Worm (Caenorhabditis elegans): ENCODE data around the gene tomm-40.

Gene tomm-40

DNA sequence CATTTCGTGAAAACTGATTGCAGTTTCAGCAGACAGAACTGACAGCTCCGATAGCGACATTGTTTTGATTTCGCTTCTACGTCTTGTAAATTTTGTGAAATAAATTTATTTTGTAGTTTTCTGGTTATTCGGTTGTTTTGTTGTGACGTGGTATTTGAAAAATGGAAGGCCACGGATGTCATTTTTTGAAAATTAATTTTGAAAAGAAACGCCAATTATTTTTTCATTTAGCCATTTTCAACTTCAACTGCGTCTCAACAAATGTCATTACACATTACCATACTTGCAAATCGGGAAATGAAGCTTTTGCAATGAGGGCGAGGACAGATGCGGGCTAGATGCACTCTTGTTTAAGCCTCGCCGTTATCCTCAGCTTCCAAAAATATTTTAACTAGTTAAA, 14.6 kb upstream of the tomm-40 start, which contains the start of gene C18E9.8:
Gene C18E9.8 (minus strand): TSS at position 101 of the 400 bp plus-strand sequence.
- TF ChIP-seq blmp-1 (tag; optimal IDR thresholded peaks at IDR 0.05) (no peak), ama-1 (optimal IDR thresholded peaks at IDR 0.05) (peak; percentile 32), lin-35 (GFP tag; optimal IDR thresholded peaks at IDR 0.05) (peak in 1 of 2 experiments; percentile 9)

DNA sequence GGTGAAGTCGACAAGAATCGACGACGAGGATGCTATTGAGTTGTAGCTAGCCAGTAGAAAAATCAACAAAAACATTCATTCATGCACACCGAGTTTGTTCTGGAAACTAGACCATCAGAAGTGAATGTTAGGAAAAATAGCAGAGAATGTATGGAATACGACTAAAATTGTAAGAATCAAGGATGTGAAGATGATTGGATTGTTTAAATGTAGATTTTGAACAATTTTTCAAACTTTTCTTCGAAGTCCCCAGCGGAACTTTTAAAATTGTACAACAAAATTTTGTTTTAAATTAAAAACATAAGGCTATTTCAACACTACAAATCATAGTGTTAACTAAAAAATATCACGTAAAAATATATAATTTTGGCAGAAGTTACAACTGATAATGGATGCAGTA, 9.3 kb upstream of the tomm-40 start, which contains the start of gene C18E9.7:
Gene C18E9.7 (minus strand): TSS at position 101 of the 400 bp plus-strand sequence.
- TF ChIP-seq zip-4 (GFP tag; optimal IDR thresholded peaks at IDR 0.05) = no peak
- TF ChIP-seq mdl-1 (tag; optimal IDR thresholded peaks at IDR 0.05) = no peak
- no peak for TF ChIP-seq aha-1 (tag; optimal IDR thresholded peaks at IDR 0.05)
- no peak for TF ChIP-seq nhr-12 (tag; optimal IDR thresholded peaks at IDR 0.05)
- TF ChIP-seq sup-37 (GFP tag; optimal IDR thresholded peaks at IDR 0.05) = no peak
- TF ChIP-seq efl-1 (optimal IDR thresholded peaks at IDR 0.05) = no peak
- TF ChIP-seq efl-1 (GFP tag; optimal IDR thresholded peaks at IDR 0.05 in 1 of 2) = no peak
- no peak for TF ChIP-seq elt-3 (tag; optimal IDR thresholded peaks at IDR 0.05)
- TF ChIP-seq nhr-76 (tag; optimal IDR thresholded peaks at IDR 0.05) = no peak
- no peak for TF ChIP-seq nhr-47 (tag; optimal IDR thresholded peaks at IDR 0.05)

DNA sequence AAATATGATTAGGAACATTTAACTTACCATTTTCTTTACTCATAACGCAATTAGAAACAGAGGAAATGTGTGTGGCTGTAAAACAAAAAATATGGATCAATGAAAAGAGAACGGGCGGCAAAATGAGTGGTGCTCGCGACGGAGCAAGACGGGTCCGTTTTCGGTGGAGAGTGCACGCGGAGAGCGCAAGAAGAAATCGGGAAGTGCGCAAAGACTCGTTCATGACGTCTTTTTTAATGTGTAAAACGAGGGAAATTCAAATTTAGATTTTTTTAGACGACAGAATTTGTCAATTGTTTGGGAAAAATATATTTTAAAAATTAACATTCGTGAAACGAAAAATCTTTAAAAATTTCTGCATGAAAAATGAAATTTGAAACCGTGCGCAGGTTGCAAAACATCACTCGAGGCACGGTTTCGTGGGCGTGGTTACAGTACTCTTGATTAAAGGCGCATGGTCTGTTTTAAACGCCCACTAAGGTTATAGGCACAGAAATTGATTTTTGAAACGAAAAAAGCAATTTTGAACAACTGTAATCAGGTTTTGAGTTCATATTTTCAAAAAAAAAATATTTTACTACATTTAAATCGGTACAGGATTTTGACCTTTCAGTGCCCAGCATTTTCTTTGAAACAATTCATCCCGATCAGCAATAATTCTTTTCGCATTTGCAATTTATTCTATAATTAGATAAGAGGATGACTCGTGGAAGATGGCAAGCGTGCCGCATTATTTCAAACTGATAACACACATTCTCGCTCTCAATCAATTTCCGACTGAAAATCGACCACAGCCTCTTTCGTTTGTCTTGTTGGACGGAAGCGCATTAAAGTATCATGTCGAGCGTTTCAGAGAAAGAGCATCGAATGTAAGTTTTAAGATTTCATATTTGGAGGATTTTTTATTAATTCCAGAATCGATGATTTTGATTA, 3.8 kb downstream of the tomm-40 start, which contains the start of the genes szy-20 and C18E9.5:
Gene szy-20 (minus strand): TSS at position 83 of the 933 bp plus-strand sequence.
Gene C18E9.5 (plus strand): TSS at position 730 of the 933 bp plus-strand sequence.
- peak; percentile 93 for TF ChIP-seq nhr-71 (tag; optimal IDR thresholded peaks at IDR 0.05)
- TF ChIP-seq fkh-10 (GFP tag; optimal IDR thresholded peaks at IDR 0.05) = peak; percentile 46
- peak; percentile 60 for TF ChIP-seq fkh-4 (tag; optimal IDR thresholded peaks at IDR 0.05; ENCODE audit: borderline replicate concordance)
- peak; percentile 71 for TF ChIP-seq egl-13 (tag; optimal IDR thresholded peaks at IDR 0.05)
- peak; percentile 22 for TF ChIP-seq sox-4 (tag; optimal IDR thresholded peaks at IDR 0.05)
- peak; percentile 90 for TF ChIP-seq mep-1 (tag; optimal IDR thresholded peaks at IDR 0.05)
- no peak for TF ChIP-seq C34B4.2 (tag; optimal IDR thresholded peaks at IDR 0.05)
- TF ChIP-seq efl-1 (optimal IDR thresholded peaks at IDR 0.05) = peak; percentile 98 to 99
- peak; percentile 97 to 100 for TF ChIP-seq efl-1 (GFP tag; optimal IDR thresholded peaks at IDR 0.05 in 1 of 2)
- TF ChIP-seq snpc-4 (tag; optimal IDR thresholded peaks at IDR 0.05) = peak; percentile 78
- TF ChIP-seq vab-15 (tag; optimal IDR thresholded peaks at IDR 0.05) = no peak
- TF ChIP-seq aly-2 (tag; optimal IDR thresholded peaks at IDR 0.05) = peak; percentile 72
- peak; percentile 77 for TF ChIP-seq ceh-88 (GFP tag; IDR thresholded peaks at IDR 0.05)
- TF ChIP-seq lin-15B (tag; optimal IDR thresholded peaks at IDR 0.05) = peak; percentile 72
- no peak for TF ChIP-seq sptf-1 (tag; optimal IDR thresholded peaks at IDR 0.05)
- TF ChIP-seq lin-39 (tag; optimal IDR thresholded peaks at IDR 0.05) = peak; percentile 90
- TF ChIP-seq lin-35 (GFP tag; optimal IDR thresholded peaks at IDR 0.05) = peak; percentile 98
- TF ChIP-seq sup-37 (GFP tag; optimal IDR thresholded peaks at IDR 0.05) = peak; percentile 62
- peak; percentile 75 for TF ChIP-seq C04F5.9 (tag; optimal IDR thresholded peaks at IDR 0.05)
- peak in 1 of 2 experiments; percentile 65 for TF ChIP-seq mdl-1 (tag; optimal IDR thresholded peaks at IDR 0.05)
- TF ChIP-seq unc-98 (GFP tag; IDR thresholded peaks at IDR 0.05) = no peak
- no peak for TF ChIP-seq tlp-1 (tag; optimal IDR thresholded peaks at IDR 0.05)
- peak; percentile 54 for TF ChIP-seq zip-4 (GFP tag; optimal IDR thresholded peaks at IDR 0.05)
- TF ChIP-seq swsn-7 (tag; optimal IDR thresholded peaks at IDR 0.05) = peak; percentile 90
- peak; percentile 82 for TF ChIP-seq lin-13 (GFP tag; optimal IDR thresholded peaks at IDR 0.05)
- TF ChIP-seq ceh-90 (tag; optimal IDR thresholded peaks at IDR 0.05) = peak; percentile 38
- no peak for TF ChIP-seq mef-2 (tag; optimal IDR thresholded peaks at IDR 0.05)
- peak; percentile 92 for TF ChIP-seq dsc-1 (tag; optimal IDR thresholded peaks at IDR 0.05)
- no peak for TF ChIP-seq Y116A8C.19 (tag; optimal IDR thresholded peaks at IDR 0.05; ENCODE audit: borderline replicate concordance)
- TF ChIP-seq unc-62 (GFP tag; optimal IDR thresholded peaks at IDR 0.05) = no peak
- TF ChIP-seq efl-3 (GFP tag; optimal IDR thresholded peaks at IDR 0.05) = no peak
- TF ChIP-seq nhr-237 (tag; optimal IDR thresholded peaks at IDR 0.05) = peak; percentile 16
- peak; percentile 76 to 92 (median 80) for TF ChIP-seq ceh-82 (tag; optimal IDR thresholded peaks at IDR 0.05)
- peak; percentile 36 for TF ChIP-seq lir-3 (tag; optimal IDR thresholded peaks at IDR 0.05; ENCODE audit: poor library complexity)
- TF ChIP-seq zag-1 (tag; optimal IDR thresholded peaks at IDR 0.05) = peak; percentile 21
- TF ChIP-seq elt-3 (tag; optimal IDR thresholded peaks at IDR 0.05) = peak in 2 of 6 experiments; percentile 2 to 46
- TF ChIP-seq ama-1 (optimal IDR thresholded peaks at IDR 0.05) = no peak
- TF ChIP-seq grh-1 (GFP tag; IDR thresholded peaks at IDR 0.05) = peak; percentile 63
- no peak for TF ChIP-seq nhr-28 (tag; optimal IDR thresholded peaks at IDR 0.05)
- TF ChIP-seq hlh-17 (GFP tag; optimal IDR thresholded peaks at IDR 0.05; ENCODE audit: borderline replicate concordance) = no peak
- TF ChIP-seq nhr-11 (tag; optimal IDR thresholded peaks at IDR 0.05) = peak; percentile 61

All from whole organism, L1 larva.